Fruit fly (Drosophila melanogaster) ovary, adult (tissue): ENCODE measurements around the gene CG9297.

Experiments used
- CG17801 ChIP-seq: fragments of 200-800 bp; optimal IDR thresholded peaks from 2 replicates; lab custom pipeline; 2019; ENCODE audit warnings: missing biosample characterization, mild to moderate bottlenecking, missing genetic modification characterization, moderate library complexity; ENCODE audit not compliant: partially characterized antibody

The CG9297 gene

DNA sequence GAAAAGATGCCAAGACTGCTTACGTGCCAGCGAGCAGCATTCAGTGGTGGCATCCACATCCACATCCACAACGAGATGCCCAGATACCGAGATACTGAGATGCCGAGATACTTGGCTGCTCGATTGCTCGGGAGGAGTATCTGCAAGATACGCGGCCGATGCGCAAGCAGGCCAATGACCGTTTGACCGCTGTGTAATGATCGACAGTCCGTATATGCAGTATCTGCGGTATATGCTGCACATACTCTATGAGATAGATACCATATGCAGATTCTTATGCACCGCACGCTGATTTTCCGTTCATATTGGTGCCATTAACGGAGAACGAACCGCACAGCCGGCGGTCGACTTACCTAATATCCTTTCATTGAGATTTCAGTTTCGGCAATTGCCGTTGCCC is 38.0 kb downstream of the CG9297 start:
- no peak for TF ChIP-seq CG17801 (GFP tag; lab: Kevin White, UChicago)

DNA sequence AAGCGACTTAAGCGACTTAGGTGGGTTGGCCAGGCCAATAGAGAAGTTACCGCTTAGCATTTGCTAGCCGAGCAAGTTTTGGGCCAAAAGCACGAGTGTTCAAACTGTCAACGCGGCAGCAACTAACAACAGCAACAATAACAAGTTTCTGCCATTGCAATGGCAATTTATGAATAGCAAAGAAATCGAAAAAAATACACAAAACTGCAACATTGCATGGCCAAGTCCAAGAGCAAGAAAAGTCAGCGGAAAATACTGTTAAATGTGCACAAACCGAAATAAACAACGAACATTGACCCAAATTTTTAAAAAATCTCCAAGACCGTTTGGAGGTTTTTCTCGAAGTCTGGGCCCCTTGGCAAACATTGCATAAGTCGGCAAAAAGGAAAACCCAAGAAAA is 39.0 kb downstream of the CG9297 start:
- no peak for TF ChIP-seq CG17801 (GFP tag; lab: Kevin White, UChicago)

DNA sequence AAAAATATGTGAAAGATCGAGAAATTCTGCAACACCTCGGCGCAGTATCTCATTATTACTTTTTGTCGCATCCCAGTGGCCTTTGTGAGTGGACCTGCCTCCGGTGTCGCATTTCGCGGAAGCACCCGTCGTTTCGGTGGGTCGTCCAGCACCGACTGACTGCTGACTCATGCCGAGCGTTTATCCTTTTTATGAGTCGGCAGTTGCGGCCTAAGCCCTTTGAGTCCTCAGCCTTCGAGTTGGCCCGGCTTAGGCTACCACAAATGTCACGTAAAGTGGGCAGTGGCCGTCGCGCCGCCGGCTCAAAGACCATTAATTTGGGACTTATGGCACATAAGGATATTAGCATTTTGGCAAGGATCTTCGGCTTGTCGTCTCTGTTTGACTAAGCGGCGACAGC is 40.4 kb downstream of the CG9297 start:
- TF ChIP-seq CG17801 (GFP tag; lab: Kevin White, UChicago) = no peak

DNA sequence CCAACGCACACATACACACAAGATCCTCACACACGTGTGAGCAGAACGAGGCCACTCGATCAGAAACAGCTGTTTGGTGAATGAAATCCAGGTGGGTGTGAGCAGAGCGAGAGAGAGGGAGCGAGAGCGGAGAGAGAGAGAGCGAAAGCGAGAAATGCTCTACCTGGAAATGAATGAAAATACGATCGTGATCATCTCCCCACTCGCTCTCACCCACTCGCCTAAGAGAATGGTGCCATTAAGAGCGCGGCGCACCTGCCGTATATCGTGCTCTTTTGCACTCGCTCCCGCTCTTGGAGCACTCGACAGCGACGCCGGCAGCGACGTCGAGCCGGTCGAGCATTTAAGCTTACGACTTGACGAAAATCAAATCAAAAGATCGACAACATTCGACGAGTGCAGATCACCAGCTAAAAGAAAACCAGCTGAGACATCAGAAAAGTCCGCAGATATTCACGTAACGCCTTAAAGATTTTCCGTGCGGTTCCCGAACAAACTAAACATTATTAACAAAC is 41.5 kb downstream of the CG9297 start, which contains the start of the genes tal-1A, tal-2A, tal-3A and tal-AA:
Gene tal-1A, plus strand, starts transcription at position 374 of the 515 bp plus-strand sequence.
Gene tal-2A, plus strand, starts transcription at position 374 of the 515 bp plus-strand sequence.
Gene tal-3A, plus strand, starts transcription at position 374 of the 515 bp plus-strand sequence.
Gene tal-AA, plus strand, starts transcription at position 374 of the 515 bp plus-strand sequence.
- peak; percentile 52 for TF ChIP-seq CG17801 (GFP tag; lab: Kevin White, UChicago)

DNA sequence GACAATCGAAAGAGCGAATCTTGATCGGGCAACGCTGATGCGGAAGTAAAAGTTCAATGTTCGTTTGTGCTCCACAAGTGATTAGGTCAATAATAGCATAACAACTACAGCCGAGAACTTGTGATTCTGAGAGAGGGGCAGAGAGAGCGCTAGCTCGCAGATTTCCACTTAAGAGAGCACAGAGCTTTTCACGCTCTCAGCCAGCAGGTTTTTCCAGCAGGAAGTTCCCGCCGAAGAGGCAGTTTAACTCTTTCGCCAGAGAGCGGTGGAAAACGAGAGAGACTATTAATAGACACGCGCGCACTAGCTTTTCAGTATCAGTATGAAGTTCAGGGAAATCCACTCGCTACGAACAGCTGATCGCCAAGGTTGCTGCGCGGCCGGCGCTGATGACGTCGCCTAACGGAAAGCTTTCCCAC is 43.7 kb downstream of the CG9297 start:
- no peak for TF ChIP-seq CG17801 (GFP tag; lab: Kevin White, UChicago)

DNA sequence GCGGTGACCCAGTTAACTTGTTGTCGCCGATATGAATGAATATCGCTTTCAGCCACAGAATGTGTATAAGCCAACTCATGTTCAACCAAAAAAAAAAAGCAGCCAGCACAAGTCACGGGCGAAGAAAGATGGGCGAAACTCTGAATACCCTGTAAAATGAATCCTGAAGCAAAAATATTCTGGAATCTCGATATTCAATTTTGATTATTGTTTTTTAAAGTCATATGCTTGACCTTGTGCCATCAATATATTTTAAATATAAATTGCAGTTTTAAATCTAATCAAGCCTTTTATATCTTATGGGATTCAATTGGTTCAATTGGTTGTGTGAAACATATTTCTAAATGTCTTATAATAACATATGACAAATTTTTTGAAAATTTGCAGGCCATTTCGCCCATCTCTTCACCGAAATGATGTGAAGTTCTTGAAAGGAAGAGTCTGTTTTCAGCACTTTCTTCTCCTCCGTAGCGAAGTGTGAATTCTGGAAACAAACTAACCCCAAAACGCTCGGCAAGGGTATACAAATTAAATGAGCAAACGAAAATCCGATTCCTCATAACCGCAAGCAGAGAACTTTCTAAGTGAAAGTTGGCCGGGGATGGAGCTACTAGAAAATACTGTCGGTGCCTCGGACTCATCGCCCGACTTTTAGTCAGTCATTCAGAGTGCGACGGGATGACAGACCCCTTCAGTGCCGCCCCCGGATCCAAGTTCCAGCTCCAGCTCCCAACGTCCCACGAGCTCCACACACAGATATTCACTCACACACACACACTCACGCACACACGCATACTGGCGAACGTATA is 44.5 kb downstream of the CG9297 start:
- no peak for TF ChIP-seq CG17801 (GFP tag; lab: Kevin White, UChicago)

DNA sequence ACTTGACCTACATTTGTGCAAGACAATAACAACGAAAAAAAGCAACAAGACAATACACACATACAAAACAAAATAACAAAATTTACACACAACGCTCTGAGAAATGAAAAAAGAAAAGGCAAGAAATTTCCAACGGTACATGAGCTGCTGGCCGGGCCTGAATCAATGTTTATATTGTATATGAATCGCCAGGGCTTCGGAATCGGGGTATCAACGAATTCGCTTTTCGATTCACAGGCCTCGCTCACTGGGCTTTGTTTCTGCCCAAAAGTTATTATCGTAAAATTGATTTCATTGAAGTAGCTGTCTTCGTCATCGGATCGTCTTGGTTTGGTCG is 45.0 kb downstream of the CG9297 start:
- TF ChIP-seq CG17801 (GFP tag; lab: Kevin White, UChicago) = peak; percentile 69

DNA sequence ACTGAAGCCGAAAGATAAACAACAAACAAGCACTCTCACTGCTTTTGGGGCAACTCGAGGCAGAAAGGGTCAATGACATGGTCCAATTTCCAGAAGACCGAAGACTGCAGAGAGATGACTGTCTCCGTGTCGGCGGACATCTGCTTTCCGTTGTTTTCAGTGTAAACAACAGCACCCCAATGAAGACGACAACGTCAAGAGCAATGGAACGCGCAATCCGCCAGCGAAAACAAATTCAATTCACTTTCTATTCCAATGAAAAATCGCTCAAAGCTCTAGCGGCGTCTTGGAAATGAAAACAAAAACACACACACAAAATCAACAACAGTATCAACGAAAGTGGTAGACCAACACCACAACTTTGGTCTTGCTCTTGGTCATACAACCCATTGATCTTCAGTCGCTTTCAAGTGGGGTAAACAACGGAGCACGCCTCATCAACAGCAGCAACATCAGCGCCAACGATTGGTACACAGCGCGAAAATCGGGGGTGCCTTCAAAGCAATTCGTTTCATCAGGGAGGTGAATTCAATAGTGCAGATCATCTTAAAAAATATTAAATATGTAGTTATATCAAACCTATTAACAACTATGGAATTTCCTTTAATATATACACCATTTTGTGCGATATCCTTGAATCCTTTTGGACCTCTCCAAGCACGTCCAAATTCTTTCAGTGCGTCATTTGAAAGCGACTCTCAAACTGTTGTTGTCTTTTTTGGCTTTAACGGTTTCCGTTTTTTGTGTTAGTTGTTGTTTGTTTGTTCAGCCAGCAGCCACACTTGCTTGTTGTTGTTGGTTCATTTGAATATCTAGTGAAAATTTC is 46.4 kb downstream of the CG9297 start:
- TF ChIP-seq CG17801 (GFP tag; lab: Kevin White, UChicago) = no peak

DNA sequence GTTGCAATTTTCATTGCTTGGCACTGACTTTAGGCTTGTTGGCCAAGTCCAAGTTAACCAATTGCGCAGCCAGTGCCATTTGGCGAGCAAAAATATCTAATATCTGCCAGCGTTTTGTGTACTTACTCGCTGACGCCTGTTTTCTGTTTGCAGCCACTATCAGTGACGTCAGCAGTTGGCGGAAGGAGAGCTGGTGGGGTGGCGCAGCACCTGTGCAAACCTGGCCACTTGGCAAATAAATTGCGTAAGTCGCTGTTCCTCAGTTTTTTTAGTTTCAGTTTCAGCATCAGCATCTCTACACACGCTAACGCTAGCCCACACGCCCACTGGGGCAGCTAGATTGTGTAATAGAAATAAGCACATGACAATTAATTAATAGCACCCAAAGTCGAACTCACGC is 47.7 kb downstream of the CG9297 start:
- no peak for TF ChIP-seq CG17801 (GFP tag; lab: Kevin White, UChicago)

DNA sequence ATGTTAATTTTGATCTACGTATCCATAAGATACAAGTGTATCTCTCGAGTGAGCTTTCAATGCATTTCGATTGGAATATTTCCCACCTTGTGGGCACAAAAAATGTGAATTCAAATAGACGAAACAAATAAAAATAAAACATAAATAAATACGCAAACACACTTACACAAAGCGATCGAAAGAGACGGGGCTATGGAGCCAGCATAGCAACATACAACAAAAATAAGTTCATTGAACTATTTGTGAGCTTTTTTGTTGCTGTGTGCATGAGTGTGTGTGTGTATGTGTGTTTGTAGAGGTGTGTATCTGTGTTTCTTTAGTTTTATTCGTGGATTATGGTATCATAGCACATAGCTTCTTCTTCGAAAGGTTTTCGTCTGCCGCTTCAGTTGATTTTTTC is 49.2 kb downstream of the CG9297 start:
- TF ChIP-seq CG17801 (GFP tag; lab: Kevin White, UChicago) = no peak

DNA sequence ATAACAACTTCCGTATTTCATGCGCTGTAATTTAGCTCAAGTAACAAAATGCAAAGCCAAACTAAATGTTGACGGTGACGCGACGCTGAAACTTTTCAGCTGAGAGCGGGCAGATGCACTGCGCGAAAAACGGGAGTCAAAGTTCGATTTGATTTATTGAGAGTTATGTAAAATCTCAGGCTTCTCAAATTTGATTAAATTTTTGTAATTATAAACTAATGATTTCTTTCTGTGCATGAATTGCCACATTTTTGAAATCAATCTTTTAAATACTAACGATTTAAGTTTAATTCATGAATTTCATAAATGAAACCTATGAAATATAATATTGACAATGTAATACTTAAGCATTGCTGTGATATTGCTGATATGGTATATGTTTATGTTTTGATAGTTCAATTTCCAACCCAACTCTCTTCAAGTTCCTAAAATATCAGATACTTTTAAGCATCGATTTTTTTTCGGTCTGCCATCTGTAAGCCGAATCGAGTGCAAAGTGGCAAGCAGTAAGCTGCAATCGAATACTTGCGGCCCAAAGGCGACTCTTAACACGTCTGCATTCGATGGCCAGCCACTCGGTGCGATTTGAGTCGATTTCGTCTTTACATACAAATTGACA is 51.4 kb downstream of the CG9297 start:
- TF ChIP-seq CG17801 (GFP tag; lab: Kevin White, UChicago) = no peak

DNA sequence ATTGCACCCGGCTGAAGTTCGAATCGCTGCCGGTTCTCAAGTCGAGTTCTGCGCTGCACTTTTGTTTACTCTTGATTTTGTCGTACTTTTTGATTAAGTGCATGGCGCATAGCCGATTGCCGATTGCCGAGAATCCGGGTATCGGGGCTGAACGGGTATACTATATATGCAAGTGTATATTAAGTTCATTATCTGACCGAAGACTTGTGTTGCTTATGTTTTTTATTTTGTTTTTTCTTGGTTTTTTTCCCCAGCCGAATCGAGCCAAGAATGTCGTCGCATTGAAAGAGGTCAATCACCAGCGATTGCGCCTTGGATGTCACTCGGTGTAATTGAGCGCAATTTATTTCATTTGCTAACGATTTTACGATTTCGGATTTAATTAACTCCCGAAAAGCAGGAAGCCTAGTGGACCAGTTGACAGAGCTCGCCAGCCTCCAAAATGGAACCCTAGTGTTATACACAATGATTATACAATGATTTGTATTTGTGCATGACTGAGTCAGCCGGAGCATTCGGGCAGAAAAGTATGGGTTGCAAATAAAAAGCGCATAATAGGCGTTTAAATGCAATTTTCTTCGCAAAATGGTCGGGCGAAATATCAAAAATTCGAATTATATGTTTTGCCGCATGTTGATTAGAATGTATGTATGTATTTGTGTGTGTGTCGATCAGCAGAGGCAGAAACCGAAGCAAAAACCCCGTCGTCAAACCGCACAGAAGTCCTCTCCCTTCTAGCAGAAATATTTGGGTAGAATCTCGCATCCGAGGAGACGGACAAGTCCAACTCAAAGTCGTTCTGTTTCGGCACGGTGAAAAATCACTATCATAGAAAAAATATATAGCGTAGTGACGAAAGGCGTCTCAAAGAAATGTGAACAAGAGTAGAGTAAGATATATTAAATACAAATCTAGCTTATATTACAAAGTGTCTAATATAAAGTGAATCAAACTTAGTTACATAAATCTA is 56.9 kb downstream of the CG9297 start, which contains the start of gene Mst87F:
Gene Mst87F, minus strand, starts transcription at position 56 of the 970 bp plus-strand sequence.
- TF ChIP-seq CG17801 (GFP tag; lab: Kevin White, UChicago) = peak; percentile 11
